Worm (Caenorhabditis elegans): ENCODE results near the gene C07A9.9.

C07A9.9 gene

ce11 chrIII:9697323-9697722 lies 29.9 kb upstream of the C07A9.9 start (continued):
- peak; percentile 45 for TF ChIP-seq snpc-4 (tag; optimal IDR thresholded peaks at IDR 0.05)
- no peak for TF ChIP-seq skn-1 (tag; optimal IDR thresholded peaks at IDR 0.05)
- no peak for TF ChIP-seq sptf-1 (tag; optimal IDR thresholded peaks at IDR 0.05)
- TF ChIP-seq sox-4 (tag; optimal IDR thresholded peaks at IDR 0.05): peak; percentile 14
- TF ChIP-seq aly-2 (tag; optimal IDR thresholded peaks at IDR 0.05): no peak
- no peak for TF ChIP-seq sup-37 (GFP tag; optimal IDR thresholded peaks at IDR 0.05)
- TF ChIP-seq lin-13 (GFP tag; optimal IDR thresholded peaks at IDR 0.05): no peak
- no peak for TF ChIP-seq ceh-8 (GFP tag; optimal IDR thresholded peaks at IDR 0.05)
- no peak for TF ChIP-seq irx-1 (tag; optimal IDR thresholded peaks at IDR 0.05)

- TF ChIP-seq egl-27 (tag; optimal IDR thresholded peaks at IDR 0.05): no peak
- TF ChIP-seq C16A3.4 (tag; optimal IDR thresholded peaks at IDR 0.05): no peak
- no peak for TF ChIP-seq lin-15B (tag; optimal IDR thresholded peaks at IDR 0.05)
- TF ChIP-seq nhr-85 (tag): no peak
- TF ChIP-seq jun-1 (tag; optimal IDR thresholded peaks at IDR 0.05): no peak
- no peak for TF ChIP-seq ztf-11 (tag; optimal IDR thresholded peaks at IDR 0.05)
- no peak for TF ChIP-seq nhr-90 (tag; optimal IDR thresholded peaks at IDR 0.05; ENCODE audit: poor library complexity)
- TF ChIP-seq unc-62 (GFP tag; optimal IDR thresholded peaks at IDR 0.05): no peak
- no peak for TF ChIP-seq nhr-12 (tag; optimal IDR thresholded peaks at IDR 0.05)
- TF ChIP-seq ceh-63 (GFP tag; optimal IDR thresholded peaks at IDR 0.05): no peak
- TF ChIP-seq dpl-1 (GFP tag; optimal IDR thresholded peaks at IDR 0.05): no peak
- no peak for TF ChIP-seq egl-13 (tag; optimal IDR thresholded peaks at IDR 0.05)
- no peak for TF ChIP-seq mef-2 (tag; optimal IDR thresholded peaks at IDR 0.05)
- TF ChIP-seq mab-9 (GFP tag; IDR thresholded peaks at IDR 0.05): no peak
- no peak for TF ChIP-seq rnt-1 (tag; optimal IDR thresholded peaks at IDR 0.05)
- TF ChIP-seq lin-14 (GFP tag; optimal IDR thresholded peaks at IDR 0.05): no peak
These were observed 29.0 kb upstream of the C07A9.9 start, which contains the start of gene bud-31 for ce11 chrIII:9696417-9696816. bud-31 (minus strand) TSS chrIII:9696517.

ce11 chrIII:9695379-9695778 lies 27.9 kb upstream of the C07A9.9 start:
- TF ChIP-seq efl-1 (optimal IDR thresholded peaks at IDR 0.05) (peak; percentile 36 to 61), efl-1 (GFP tag; optimal IDR thresholded peaks at IDR 0.05 in 1 of 2) (peak; percentile 60 to 96), lin-13 (GFP tag; optimal IDR thresholded peaks at IDR 0.05) (no peak), C16A3.4 (tag; optimal IDR thresholded peaks at IDR 0.05) (peak; percentile 29), lin-15B (tag; optimal IDR thresholded peaks at IDR 0.05) (no peak), snpc-4 (tag; optimal IDR thresholded peaks at IDR 0.05) (no peak), nhr-20 (tag; optimal IDR thresholded peaks at IDR 0.05) (no peak), isw-1 (GFP tag; IDR thresholded peaks at IDR 0.05) (no peak), lsy-2 (tag; optimal IDR thresholded peaks at IDR 0.05) (peak; percentile 35 to 62), nhr-47 (tag; optimal IDR thresholded peaks at IDR 0.05) (peak; percentile 3), alr-1 (tag; optimal IDR thresholded peaks at IDR 0.05; ENCODE audit: borderline replicate concordance) (no peak), dsc-1 (tag; optimal IDR thresholded peaks at IDR 0.05) (no peak), unc-98 (GFP tag; IDR thresholded peaks at IDR 0.05) (no peak), ama-1 (optimal IDR thresholded peaks at IDR 0.05) (no peak), nhr-11 (tag; optimal IDR thresholded peaks at IDR 0.05) (no peak), vab-15 (tag; optimal IDR thresholded peaks at IDR 0.05) (no peak), nhr-84 (tag; optimal IDR thresholded peaks at IDR 0.05) (no peak), efl-3 (GFP tag; optimal IDR thresholded peaks at IDR 0.05) (no peak), sup-37 (GFP tag; optimal IDR thresholded peaks at IDR 0.05) (no peak), mef-2 (tag; optimal IDR thresholded peaks at IDR 0.05) (no peak), Y116A8C.19 (tag; optimal IDR thresholded peaks at IDR 0.05; ENCODE audit: borderline replicate concordance) (no peak), sox-4 (tag; optimal IDR thresholded peaks at IDR 0.05) (no peak), unc-30 (tag; optimal IDR thresholded peaks at IDR 0.05) (no peak), hlh-4 (tag; optimal IDR thresholded peaks at IDR 0.05) (no peak), nhr-90 (tag; optimal IDR thresholded peaks at IDR 0.05; ENCODE audit: poor library complexity) (no peak), elt-2 (tag; optimal IDR thresholded peaks at IDR 0.05) (no peak), nhr-77 (tag; optimal IDR thresholded peaks at IDR 0.05) (no peak), tbx-2 (tag; optimal IDR thresholded peaks at IDR 0.05) (no peak), dpl-1 (GFP tag; optimal IDR thresholded peaks at IDR 0.05) (peak; percentile 37 to 63 (median 48)), mep-1 (tag; optimal IDR thresholded peaks at IDR 0.05) (peak; percentile 26), mdl-1 (tag; optimal IDR thresholded peaks at IDR 0.05) (no peak), egl-13 (tag; optimal IDR thresholded peaks at IDR 0.05) (no peak), ztf-4 (tag; optimal IDR thresholded peaks at IDR 0.05) (no peak), nhr-71 (tag; optimal IDR thresholded peaks at IDR 0.05) (peak; percentile 38), hlh-17 (GFP tag; optimal IDR thresholded peaks at IDR 0.05; ENCODE audit: borderline replicate concordance) (no peak)
